Fruit fly (Drosophila melanogaster) whole organism, embryonic: Measurements from ENCODE around the gene CG15382.
A peak's percentile ranks its signal among the peaks of the same experiment; 100 is the strongest.

ENCODE experiments used
- Ada2b ChIP-seq: fragments of 200-800 bp; sonication (Bioruptor generic); IDR thresholded peaks from 2 replicates; pipeline ENCODE4 v1.3.6; 2022; ENCODE audit warnings: missing biosample characterization, missing genetic modification characterization
- Adf1 ChIP-seq: fragments of 200-800 bp; sonication (Bioruptor generic); IDR thresholded peaks from 2 replicates; pipeline ENCODE4 v1.3.6; 2022; ENCODE audit warnings: missing biosample characterization, missing genetic modification characterization
- Bdp1 ChIP-seq: fragments of 200-800 bp; sonication (Bioruptor generic); optimal IDR thresholded peaks from 3 replicates; lab custom pipeline; 2016; ENCODE audit warnings: missing biosample characterization, missing genetic modification characterization
- CG10565 ChIP-seq: fragments of 200-800 bp; sonication (Bioruptor generic); optimal IDR thresholded peaks from 3 replicates; lab custom pipeline; 2016; ENCODE audit warnings: missing biosample characterization, mild to moderate bottlenecking, missing genetic modification characterization
- CG11695 ChIP-seq: fragments of 200-800 bp; sonication (Bioruptor generic); IDR thresholded peaks from 3 replicates; pipeline ENCODE4 v1.3.6; 2022; ENCODE audit warnings: missing biosample characterization, missing genetic modification characterization
- CG11723 ChIP-seq: fragments of 200-800 bp; sonication (Bioruptor generic); optimal IDR thresholded peaks from 2 replicates; lab custom pipeline; 2017; ENCODE audit warnings: missing biosample characterization, mild to moderate bottlenecking, missing genetic modification characterization
- CG12071 ChIP-seq: fragments of 200-800 bp; sonication (Bioruptor generic); optimal IDR thresholded peaks from 3 replicates; lab custom pipeline; 2018; ENCODE audit warnings: missing biosample characterization, mild to moderate bottlenecking, missing genetic modification characterization
- CG13296 ChIP-seq: fragments of 200-800 bp; sonication (Bioruptor generic); optimal IDR thresholded peaks from 3 replicates; lab custom pipeline; 2018; ENCODE audit warnings: missing biosample characterization, mild to moderate bottlenecking, missing genetic modification characterization
- CG15269 ChIP-seq: fragments of 200-800 bp; sonication (Bioruptor generic); optimal IDR thresholded peaks from 2 replicates; lab custom pipeline; 2018; ENCODE audit warnings: missing biosample characterization, mild to moderate bottlenecking, missing genetic modification characterization, moderate library complexity
- CG15696 ChIP-seq: fragments of 200-800 bp; sonication (Bioruptor generic); optimal IDR thresholded peaks from 2 replicates; lab custom pipeline; 2019; ENCODE audit warnings: missing biosample characterization, mild to moderate bottlenecking, missing genetic modification characterization, moderate library complexity
- CG18476 ChIP-seq: fragments of 200-800 bp; sonication (Bioruptor generic); optimal IDR thresholded peaks from 2 replicates; lab custom pipeline; 2016; ENCODE audit warnings: missing biosample characterization, mild to moderate bottlenecking, missing genetic modification characterization
- CG2889 ChIP-seq: fragments of 200-800 bp; sonication (Bioruptor generic); IDR thresholded peaks from 3 replicates; pipeline ENCODE4 v1.3.6; 2022; ENCODE audit warnings: missing biosample characterization, missing genetic modification characterization
- CG32772 ChIP-seq: fragments of 200-800 bp; sonication (Bioruptor generic); IDR thresholded peaks from 2 replicates; pipeline ENCODE4 v1.3.6; 2022; ENCODE audit warnings: missing biosample characterization, missing genetic modification characterization
- CG3847 ChIP-seq: fragments of 200-800 bp; sonication (Bioruptor generic); IDR thresholded peaks from 2 replicates; pipeline ENCODE4 v1.3.6; 2022; ENCODE audit warnings: missing biosample characterization, missing genetic modification characterization
- CG43689 ChIP-seq: fragments of 200-800 bp; sonication (Bioruptor generic); IDR thresholded peaks from 2 replicates; pipeline ENCODE4 v1.3.6; 2022; ENCODE audit warnings: missing biosample characterization, missing genetic modification characterization
- CG7963 ChIP-seq: fragments of 200-800 bp; sonication (Bioruptor generic); IDR thresholded peaks from 3 replicates; pipeline ENCODE4 v1.3.6; 2022; ENCODE audit warnings: missing biosample characterization, missing genetic modification characterization; ENCODE audit not compliant: partially characterized antibody
- CG7987 ChIP-seq: fragments of 200-800 bp; sonication (Bioruptor generic); optimal IDR thresholded peaks from 2 replicates; lab custom pipeline; 2018; ENCODE audit warnings: missing biosample characterization, mild to moderate bottlenecking, missing genetic modification characterization, moderate library complexity
- Dad ChIP-seq: fragments of 200-800 bp; sonication (Bioruptor generic); optimal IDR thresholded peaks from 3 replicates; lab custom pipeline; 2016; ENCODE audit warnings: missing biosample characterization, missing genetic modification characterization
- Dll ChIP-seq: fragments of 200-800 bp; sonication (Bioruptor generic); IDR thresholded peaks from 4 replicates; pipeline ENCODE4 v1.3.6; 2022; ENCODE audit warnings: missing biosample characterization, missing genetic modification characterization; ENCODE audit not compliant: partially characterized antibody
- Fer2 ChIP-seq: fragments of 200-800 bp; sonication (Bioruptor generic); optimal IDR thresholded peaks from 2 replicates; lab custom pipeline; 2018; ENCODE audit warnings: missing biosample characterization, mild to moderate bottlenecking, missing genetic modification characterization, moderate library complexity
- HLH3B ChIP-seq: fragments of 200-800 bp; sonication (Bioruptor generic); IDR thresholded peaks from 2 replicates; pipeline ENCODE4 v1.3.6; 2022; ENCODE audit warnings: missing biosample characterization, missing genetic modification characterization
- MTF-1 ChIP-seq: fragments of 200-800 bp; sonication (Bioruptor generic); optimal IDR thresholded peaks from 2 replicates; lab custom pipeline; 2018; ENCODE audit warnings: missing biosample characterization, mild to moderate bottlenecking, missing genetic modification characterization, borderline replicate concordance
- Max ChIP-seq: fragments of 200-800 bp; sonication (Bioruptor generic); optimal IDR thresholded peaks from 2 replicates; lab custom pipeline; 2016; ENCODE audit warnings: missing biosample characterization, mild to moderate bottlenecking, missing genetic modification characterization
- NC2α ChIP-seq: fragments of 200-800 bp; sonication (Bioruptor generic); optimal IDR thresholded peaks from 2 replicates; lab custom pipeline; 2016; ENCODE audit warnings: missing biosample characterization, missing genetic modification characterization
- Sry-β ChIP-seq: fragments of 200-800 bp; sonication (Bioruptor generic); optimal IDR thresholded peaks from 2 replicates; lab custom pipeline; 2018; ENCODE audit warnings: missing biosample characterization, mild to moderate bottlenecking, missing genetic modification characterization, moderate library complexity
- Sry-δ ChIP-seq: fragments of 200-800 bp; sonication (Bioruptor generic); optimal IDR thresholded peaks from 2 replicates; lab custom pipeline; 2016; ENCODE audit warnings: missing biosample characterization, missing genetic modification characterization
- Stat92E ChIP-seq, 3 experiments: fragments of >200 bp in 2 of 3; fragments of 200-800 bp in 1 of 3; sonication (Bioruptor generic) in 1 of 3; optimal IDR thresholded peaks; 2 replicates each; lab custom pipeline; 2017 to 2019; ENCODE audit warnings: missing biosample characterization in 3 of 3, missing genetic modification characterization in 3 of 3, mild to moderate bottlenecking in 1 of 3, moderate library complexity in 1 of 3
- Vsx1 ChIP-seq: fragments of 200-800 bp; sonication (Bioruptor generic); optimal IDR thresholded peaks from 2 replicates; lab custom pipeline; 2017; ENCODE audit warnings: missing biosample characterization, mild to moderate bottlenecking, missing genetic modification characterization, missing genetic modification reagents
- br ChIP-seq: fragments of >200 bp; optimal IDR thresholded peaks from 2 replicates; lab custom pipeline; 2017
- btn ChIP-seq: fragments of 200-800 bp; sonication (Bioruptor generic); optimal IDR thresholded peaks from 2 replicates; lab custom pipeline; 2016; ENCODE audit warnings: missing biosample characterization, missing genetic modification characterization
- ems ChIP-seq: fragments of 200-800 bp; sonication (Bioruptor generic); optimal IDR thresholded peaks from 3 replicates; lab custom pipeline; 2016; ENCODE audit warnings: missing biosample characterization, missing genetic modification characterization
- en ChIP-seq: fragments of 200-800 bp; sonication (Bioruptor generic); optimal IDR thresholded peaks from 2 replicates; lab custom pipeline; 2016; ENCODE audit warnings: missing biosample characterization, missing genetic modification characterization
- eve ChIP-seq, 2 experiments: fragments of >200 bp; optimal IDR thresholded peaks; 2 replicates each; lab custom pipeline; 2017; ENCODE audit warnings: missing biosample characterization in 2 of 2, missing genetic modification characterization in 2 of 2
- fru ChIP-seq: fragments of >200 bp; optimal IDR thresholded peaks from 2 replicates; lab custom pipeline; 2017
- gro ChIP-seq: fragments of 200-800 bp; sonication (Bioruptor generic); optimal IDR thresholded peaks from 2 replicates; lab custom pipeline; 2016; ENCODE audit warnings: missing biosample characterization, missing genetic modification characterization
- gsb ChIP-seq: fragments of 200-800 bp; sonication (Bioruptor generic); IDR thresholded peaks from 2 replicates; pipeline ENCODE4 v1.3.6; 2022; ENCODE audit warnings: missing biosample characterization, missing genetic modification characterization
- luna ChIP-seq: fragments of 200-800 bp; sonication (Bioruptor generic); optimal IDR thresholded peaks from 2 replicates; lab custom pipeline; 2016; ENCODE audit warnings: missing biosample characterization, missing genetic modification characterization
- mam ChIP-seq: fragments of 200-800 bp; sonication (Bioruptor generic); optimal IDR thresholded peaks from 3 replicates; lab custom pipeline; 2016; ENCODE audit warnings: missing biosample characterization, missing genetic modification characterization
- nerfin-1 ChIP-seq: fragments of 200-800 bp; sonication (Bioruptor generic); optimal IDR thresholded peaks from 3 replicates; lab custom pipeline; 2019; ENCODE audit warnings: missing biosample characterization, mild to moderate bottlenecking, missing genetic modification characterization, moderate library complexity
- pb ChIP-seq: fragments of 200-800 bp; sonication (Bioruptor generic); optimal IDR thresholded peaks from 3 replicates; lab custom pipeline; 2016; ENCODE audit warnings: missing biosample characterization, missing genetic modification characterization
- peb ChIP-seq: fragments of 200-800 bp; sonication (Bioruptor generic); IDR thresholded peaks from 2 replicates; pipeline ENCODE4 v1.3.6; 2022; ENCODE audit warnings: missing biosample characterization, missing genetic modification characterization
- sd ChIP-seq: fragments of 200-800 bp; sonication (Bioruptor generic); optimal IDR thresholded peaks from 3 replicates; lab custom pipeline; 2018; ENCODE audit warnings: missing biosample characterization, mild to moderate bottlenecking, missing genetic modification characterization, moderate library complexity
- seq ChIP-seq: fragments of 200-800 bp; sonication (Bioruptor generic); IDR thresholded peaks from 2 replicates; pipeline ENCODE4 v1.3.6; 2022; ENCODE audit warnings: missing biosample characterization, missing genetic modification characterization
- sug ChIP-seq: fragments of 200-800 bp; optimal IDR thresholded peaks from 2 replicates; lab custom pipeline; 2019; ENCODE audit warnings: missing biosample characterization, mild to moderate bottlenecking, missing genetic modification characterization, moderate library complexity
- tna ChIP-seq: fragments of 200-800 bp; sonication (Bioruptor generic); IDR thresholded peaks from 2 replicates; pipeline ENCODE4 v1.3.6; 2022; ENCODE audit warnings: missing biosample characterization, missing genetic modification characterization; ENCODE audit not compliant: partially characterized antibody
- ttk ChIP-seq: fragments of 200-800 bp; sonication (Bioruptor generic); IDR thresholded peaks from 2 replicates; pipeline ENCODE4 v2.1.2; 2022; ENCODE audit warnings: missing biosample characterization, missing genetic modification characterization
- wdn ChIP-seq: fragments of 200-800 bp; sonication (Bioruptor generic); IDR thresholded peaks from 2 replicates; pipeline ENCODE4 v1.3.6; 2022; ENCODE audit warnings: missing biosample characterization, missing genetic modification characterization
- zf30C ChIP-seq: fragments of 200-800 bp; sonication (Bioruptor generic); optimal IDR thresholded peaks from 3 replicates; lab custom pipeline; 2018; ENCODE audit warnings: missing biosample characterization, mild to moderate bottlenecking, missing genetic modification characterization

Gene CG15382

dm6 chr2L:2200136-2201036 is 44.8 kb downstream of the CG15382 start (continued):
- TF ChIP-seq nerfin-1: peak; percentile 4

dm6 chr2L:2201107-2201561 is 45.6 kb downstream of the CG15382 start:
- no peak for TF ChIP-seq Dll (GFP tag; lab: Robert Waterston, UW)
- no peak for TF ChIP-seq sd (tag; lab: Kevin White, UChicago)
- TF ChIP-seq wdn (GFP tag; lab: Robert Waterston, UW): no peak
- TF ChIP-seq eve (GFP tag; optimal IDR thresholded peaks at IDR 0.05; lab: Kevin White, UChicago): peak in 1 of 2 experiments; percentile 92
- no peak for TF ChIP-seq gsb
- TF ChIP-seq en (GFP tag; lab: Kevin White, UChicago): peak; percentile 63
- peak; percentile 58 for TF ChIP-seq pb (GFP tag; lab: Kevin White, UChicago)
- TF ChIP-seq Adf1 (GFP tag; lab: Robert Waterston, UW): no peak
- no peak for TF ChIP-seq luna (GFP tag; lab: Kevin White, UChicago)
- peak; percentile 29 for TF ChIP-seq Bdp1 (GFP tag; lab: Kevin White, UChicago)
- TF ChIP-seq CG10565 (GFP tag; lab: Kevin White, UChicago): peak; percentile 44
- no peak for TF ChIP-seq Fer2 (tag; lab: Kevin White, UChicago)
- TF ChIP-seq Dad (GFP tag; lab: Kevin White, UChicago): peak; percentile 59
- no peak for TF ChIP-seq seq (GFP tag; lab: Robert Waterston, UW)
- TF ChIP-seq br (lab: Kevin White, UChicago): no peak
- peak; percentile 83 for TF ChIP-seq CG11723
- peak; percentile 81 for TF ChIP-seq Max (GFP tag; lab: Kevin White, UChicago)
- TF ChIP-seq CG43689 (GFP tag; lab: Robert Waterston, UW): no peak
- peak; percentile 19 for TF ChIP-seq mam (GFP tag; lab: Kevin White, UChicago)
- peak; percentile 52 for TF ChIP-seq Ada2b (GFP tag; lab: Robert Waterston, UW)
- TF ChIP-seq CG11695 (GFP tag; lab: Robert Waterston, UW): peak; percentile 54; the same call in 1 of the 3 replicates
- peak; percentile 45 for TF ChIP-seq ttk (GFP tag; lab: Robert Waterston, UW)
- TF ChIP-seq tna (GFP tag; lab: Robert Waterston, UW): no peak
- TF ChIP-seq CG7963 (GFP tag; lab: Robert Waterston, UW): no peak
- TF ChIP-seq NC2α (GFP tag; lab: Kevin White, UChicago): peak; percentile 30
- peak; percentile 37 for TF ChIP-seq MTF-1 (GFP tag; lab: Kevin White, UChicago)
- TF ChIP-seq CG15269 (tag; lab: Kevin White, UChicago): peak; percentile 50
- TF ChIP-seq Vsx1 (GFP tag; lab: Kevin White, UChicago): peak; percentile 82
- peak; percentile 80 for TF ChIP-seq zf30C
- no peak for TF ChIP-seq gro (GFP tag; lab: Kevin White, UChicago)
- peak; percentile 71 for TF ChIP-seq HLH3B (GFP tag; lab: Robert Waterston, UW)
- no peak for TF ChIP-seq Sry-δ (GFP tag; lab: Kevin White, UChicago)
- peak; percentile 54 for TF ChIP-seq btn (GFP tag; lab: Kevin White, UChicago)
- peak; percentile 67; the same call in 1 of the 2 replicates for TF ChIP-seq CG32772 (GFP tag; lab: Robert Waterston, UW)
- TF ChIP-seq CG7987: peak; percentile 59
- peak; percentile 69 for TF ChIP-seq Sry-β (GFP tag; lab: Kevin White, UChicago)
- peak; percentile 74 for TF ChIP-seq CG18476 (GFP tag; lab: Kevin White, UChicago)
- TF ChIP-seq CG15696: peak; percentile 83
- peak; percentile 44 for TF ChIP-seq CG3847
- TF ChIP-seq sug (tag; lab: Kevin White, UChicago): peak; percentile 32
- TF ChIP-seq CG2889 (GFP tag; lab: Robert Waterston, UW): no peak
- TF ChIP-seq fru (lab: Kevin White, UChicago): no peak
- TF ChIP-seq peb (GFP tag; lab: Robert Waterston, UW): peak; percentile 63
- peak; percentile 51 for TF ChIP-seq ems (GFP tag; lab: Kevin White, UChicago)
- peak; percentile 64 for TF ChIP-seq CG12071 (GFP tag; lab: Kevin White, UChicago)
- TF ChIP-seq Stat92E (GFP tag; optimal IDR thresholded peaks at IDR 0.05; lab: Kevin White, UChicago): peak in 1 of 3 experiments; percentile 95
- peak; percentile 12 for TF ChIP-seq CG13296 (GFP tag; lab: Kevin White, UChicago)
